Worm (Caenorhabditis elegans) whole organism, L1 larva: ENCODE measurements around the gene F59B10.2.
A peak's percentile ranks its signal among the peaks of the same experiment; 100 is the strongest.

Source experiments
- C04F5.9 ChIP-seq: sonication (generic microtip); optimal IDR thresholded peaks from 2 replicates; lab custom pipeline; 2016; ENCODE audit warnings: missing genetic modification characterization, missing compliant biosample characterization
- F16B12.6 ChIP-seq: fragments of 150-350 bp; optimal IDR thresholded peaks from 2 replicates; lab custom pipeline; 2014; ENCODE audit warnings: missing biosample characterization, missing genetic modification characterization
- aly-2 ChIP-seq: fragments of 150-350 bp; optimal IDR thresholded peaks from 2 replicates; lab custom pipeline; 2014; ENCODE audit warnings: missing biosample characterization, missing genetic modification characterization
- ceh-82 ChIP-seq, 3 experiments: fragments of 150-350 bp in 1 of 3; sonication (generic microtip) in 2 of 3; optimal IDR thresholded peaks; 2 replicates each; lab custom pipeline; 2014 to 2017; ENCODE audit warnings: missing biosample characterization in 3 of 3, missing genetic modification characterization in 3 of 3
- ceh-88 ChIP-seq: fragments of 200-800 bp; sonication (Bioruptor generic); IDR thresholded peaks from 2 replicates; pipeline ENCODE4 v1.3.6; 2022; ENCODE audit warnings: missing genetic modification characterization, missing compliant biosample characterization
- dsc-1 ChIP-seq: sonication (generic microtip); optimal IDR thresholded peaks from 2 replicates; lab custom pipeline; 2016; ENCODE audit warnings: mild to moderate bottlenecking, missing genetic modification characterization, missing compliant biosample characterization
- efl-1 ChIP-seq, 4 experiments: fragments of 150-350 bp; optimal IDR thresholded peaks in 3 of 4; peaks in 1 of 4; 1 replicate in 1 of 4; 2 replicates in 3 of 4; lab custom pipeline; 2014; ENCODE audit warnings: missing biosample characterization in 2 of 4, missing genetic modification characterization in 2 of 4, missing genetic modification reagents in 2 of 4
- elt-2 ChIP-seq: sonication (generic microtip); optimal IDR thresholded peaks from 2 replicates; lab custom pipeline; 2016; ENCODE audit warnings: missing genetic modification characterization, mild to moderate bottlenecking, inconsistent platforms, missing compliant biosample characterization, missing genetic modification reagents
- elt-3 ChIP-seq, 6 experiments: fragments of 150-350 bp in 1 of 6; sonication (generic microtip); optimal IDR thresholded peaks; 2 replicates each; lab custom pipeline; 2017 to 2018; ENCODE audit warnings: missing biosample characterization in 6 of 6, missing genetic modification characterization in 6 of 6, inconsistent platforms in 1 of 6
- fkh-8 ChIP-seq: sonication (generic microtip); optimal IDR thresholded peaks from 2 replicates; lab custom pipeline; 2016; ENCODE audit warnings: mild to moderate bottlenecking, missing genetic modification characterization, missing compliant biosample characterization
- grh-1 ChIP-seq: fragments of 200-800 bp; sonication (Bioruptor generic); IDR thresholded peaks from 2 replicates; pipeline ENCODE4 v1.3.6; 2022; ENCODE audit warnings: missing genetic modification reagents, missing genetic modification characterization, missing compliant biosample characterization
- hpl-2 ChIP-seq: fragments of 150-350 bp; optimal IDR thresholded peaks from 2 replicates; lab custom pipeline; 2014; ENCODE audit warnings: missing biosample characterization, missing genetic modification reagents, missing genetic modification characterization
- irx-1 ChIP-seq: sonication (generic microtip); optimal IDR thresholded peaks from 2 replicates; lab custom pipeline; 2016; ENCODE audit warnings: missing genetic modification characterization, missing compliant biosample characterization
- isw-1 ChIP-seq: fragments of 200-800 bp; sonication (Bioruptor generic); IDR thresholded peaks from 2 replicates; pipeline ENCODE4 v1.3.6; 2022; ENCODE audit warnings: missing genetic modification characterization, missing compliant biosample characterization
- lir-3 ChIP-seq: sonication (generic microtip); optimal IDR thresholded peaks from 2 replicates; lab custom pipeline; 2016; ENCODE audit warnings: mild to moderate bottlenecking, missing genetic modification characterization, moderate library complexity, missing compliant biosample characterization; ENCODE audit not compliant: poor library complexity
- lsy-2 ChIP-seq, 2 experiments: fragments of 150-350 bp; optimal IDR thresholded peaks; 2 replicates each; lab custom pipeline; 2014; ENCODE audit warnings: missing biosample characterization in 2 of 2, missing genetic modification characterization in 2 of 2
- mef-2 ChIP-seq: fragments of 150-350 bp; optimal IDR thresholded peaks from 2 replicates; lab custom pipeline; 2014; ENCODE audit warnings: missing biosample characterization, missing genetic modification characterization
- nhr-11 ChIP-seq: fragments of 150-350 bp; optimal IDR thresholded peaks from 2 replicates; lab custom pipeline; 2014; ENCODE audit warnings: missing biosample characterization, missing genetic modification characterization
- nhr-19 ChIP-seq: fragments of 200-800 bp; sonication (Bioruptor generic); conservative IDR thresholded peaks from 2 replicates; pipeline ENCODE4 v1.3.6; 2022; ENCODE audit warnings: missing genetic modification characterization, missing compliant biosample characterization
- nhr-71 ChIP-seq: sonication (generic microtip); optimal IDR thresholded peaks from 2 replicates; lab custom pipeline; 2016; ENCODE audit warnings: mild to moderate bottlenecking, missing genetic modification characterization, moderate library complexity, missing compliant biosample characterization
- nhr-84 ChIP-seq: sonication (generic microtip); optimal IDR thresholded peaks from 2 replicates; lab custom pipeline; 2017; ENCODE audit warnings: missing biosample characterization, missing genetic modification characterization
- nhr-85 ChIP-seq: sonication (generic microtip); peaks from one replicate; lab custom pipeline; 2016; ENCODE audit warnings: missing genetic modification characterization, inconsistent platforms, missing compliant biosample characterization
- snu-23 ChIP-seq: sonication (generic microtip); optimal IDR thresholded peaks from 2 replicates; lab custom pipeline; 2016; ENCODE audit warnings: missing genetic modification characterization, missing compliant biosample characterization
- sptf-1 ChIP-seq: fragments of 150-350 bp; optimal IDR thresholded peaks from 2 replicates; lab custom pipeline; 2014; ENCODE audit warnings: missing biosample characterization, missing genetic modification characterization
- swsn-7 ChIP-seq: sonication (generic microtip); optimal IDR thresholded peaks from 2 replicates; lab custom pipeline; 2016; ENCODE audit warnings: missing genetic modification characterization, missing compliant biosample characterization
- unc-130 ChIP-seq: fragments of 150-350 bp; optimal IDR thresholded peaks from 2 replicates; lab custom pipeline; 2017; ENCODE audit warnings: missing biosample characterization, missing genetic modification characterization, inconsistent platforms
- unc-30 ChIP-seq: sonication (generic microtip); optimal IDR thresholded peaks from 2 replicates; lab custom pipeline; 2017; ENCODE audit warnings: missing biosample characterization, missing genetic modification characterization
- unc-86 ChIP-seq: sonication (generic microtip); optimal IDR thresholded peaks from 2 replicates; lab custom pipeline; 2016; ENCODE audit warnings: missing genetic modification characterization, missing compliant biosample characterization
- unc-98 ChIP-seq: fragments of 200-800 bp; sonication (Bioruptor generic); IDR thresholded peaks from 2 replicates; pipeline ENCODE4 v1.3.6; 2022; ENCODE audit warnings: missing genetic modification characterization, missing compliant biosample characterization
- vab-15 ChIP-seq: sonication (generic microtip); optimal IDR thresholded peaks from 2 replicates; lab custom pipeline; 2017; ENCODE audit warnings: missing genotype, mild to moderate bottlenecking, missing genetic modification characterization, missing compliant biosample characterization
- zag-1 ChIP-seq: fragments of 150-350 bp; optimal IDR thresholded peaks from 2 replicates; lab custom pipeline; 2014; ENCODE audit warnings: missing biosample characterization, missing genetic modification characterization
- zip-4 ChIP-seq: fragments of 200-800 bp; sonication (Bioruptor generic); optimal IDR thresholded peaks from 2 replicates; lab custom pipeline; 2018; ENCODE audit warnings: mild to moderate bottlenecking, missing genetic modification characterization, moderate library complexity, missing compliant biosample characterization
- ztf-4 ChIP-seq: fragments of 150-350 bp; optimal IDR thresholded peaks from 2 replicates; lab custom pipeline; 2014; ENCODE audit warnings: missing biosample characterization, missing genetic modification characterization

F59B10.2 gene

DNA sequence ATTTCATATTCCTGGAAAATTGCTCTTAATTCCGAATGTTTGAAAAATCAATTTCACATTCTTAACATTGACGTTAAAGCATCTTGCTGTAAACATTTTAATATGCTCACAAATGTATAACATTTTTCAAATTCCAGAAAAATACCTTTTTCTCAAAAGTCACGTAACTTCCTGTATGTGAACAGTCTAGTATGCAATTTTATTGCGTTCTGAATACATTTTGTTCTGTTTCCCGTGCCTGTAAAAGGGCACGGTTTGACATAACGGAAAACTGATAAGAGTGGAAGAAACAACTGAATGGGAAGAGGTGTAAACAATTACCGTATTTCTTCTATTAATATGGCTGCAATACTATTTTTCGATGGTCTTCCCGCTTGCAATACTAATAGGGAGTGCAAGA, 26.7 kb downstream of the F59B10.2 start:
- no peak for TF ChIP-seq lir-3
- no peak for TF ChIP-seq nhr-71 (tag; lab: Kevin White, UChicago)
- TF ChIP-seq zag-1 (tag; lab: Kevin White, UChicago) = no peak
- TF ChIP-seq nhr-11 (tag; lab: Kevin White, UChicago) = no peak
- no peak for TF ChIP-seq irx-1 (tag; lab: Kevin White, UChicago)
- TF ChIP-seq vab-15 (tag; lab: Kevin White, UChicago) = no peak
- no peak for TF ChIP-seq sptf-1 (tag; lab: Kevin White, UChicago)
- TF ChIP-seq ceh-88 (GFP tag; lab: Robert Waterston, UW) = no peak
- no peak for TF ChIP-seq elt-2 (tag; lab: Kevin White, UChicago)
- TF ChIP-seq mef-2 (tag; lab: Kevin White, UChicago) = no peak
- no peak for TF ChIP-seq F16B12.6 (tag; lab: Kevin White, UChicago)
- TF ChIP-seq unc-86 (tag; lab: Kevin White, UChicago) = no peak
- TF ChIP-seq isw-1 (GFP tag; lab: Robert Waterston, UW) = no peak
- TF ChIP-seq ceh-82 (tag; optimal IDR thresholded peaks at IDR 0.05; lab: Kevin White, UChicago) = no peak
- no peak for TF ChIP-seq grh-1
- no peak for TF ChIP-seq unc-130 (tag; lab: Kevin White, UChicago)
- TF ChIP-seq nhr-85 = no peak
- TF ChIP-seq, all 84 proteins: peak for 0

DNA sequence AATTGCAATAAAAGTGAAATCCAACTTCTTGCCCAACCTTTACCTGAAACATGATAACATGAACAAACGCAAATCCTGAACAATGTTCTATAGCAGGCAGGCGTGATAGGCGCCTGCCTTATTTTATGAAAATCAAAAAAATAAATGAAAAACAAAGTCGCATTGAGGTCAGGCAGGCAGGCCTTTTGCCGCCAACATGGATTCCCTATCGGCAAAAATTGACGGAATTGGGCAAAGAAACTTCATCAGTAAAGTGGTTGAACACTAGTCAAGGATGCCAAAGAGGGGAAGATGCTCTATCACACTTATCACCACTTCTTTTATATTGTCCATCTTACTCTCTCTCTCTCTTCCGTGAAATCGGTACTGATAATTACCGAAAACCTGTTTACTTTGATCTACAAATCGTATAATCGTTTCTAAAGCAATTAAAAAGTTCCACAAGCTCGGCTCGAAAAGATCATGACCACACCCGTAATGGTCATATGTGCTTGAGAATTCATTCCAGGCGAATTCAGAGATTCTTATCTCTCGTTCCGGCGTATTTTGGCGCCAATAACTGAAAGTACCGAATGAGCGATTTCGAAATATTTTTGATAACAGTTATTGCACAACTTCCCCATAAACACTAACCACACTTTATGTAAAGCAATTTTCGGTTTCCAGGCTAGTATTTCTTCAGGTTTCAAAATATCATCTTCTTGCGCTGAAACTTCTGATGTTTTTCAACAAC, 27.7 kb downstream of the F59B10.2 start, which contains the start of the genes clec-60 and ZK666.11:
TSS of gene clec-60 (minus strand) at position 51 of the 733 bp plus-strand sequence.
TSS of gene ZK666.11 (plus strand) at position 699 of the 733 bp plus-strand sequence.
- TF ChIP-seq ceh-82 (tag; optimal IDR thresholded peaks at IDR 0.05; lab: Kevin White, UChicago) (no peak), nhr-84 (tag; lab: Kevin White, UChicago) (no peak), fkh-8 (tag; lab: Kevin White, UChicago) (no peak), elt-3 (tag; optimal IDR thresholded peaks at IDR 0.05; lab: Kevin White, UChicago) (no peak), unc-30 (tag; lab: Kevin White, UChicago) (no peak), unc-98 (GFP tag; lab: Robert Waterston, UW) (no peak), nhr-71 (tag; lab: Kevin White, UChicago) (no peak), nhr-85 (peak; percentile 21), dsc-1 (tag; lab: Kevin White, UChicago) (no peak), swsn-7 (tag; lab: Kevin White, UChicago) (no peak), efl-1 (optimal IDR thresholded peaks at IDR 0.05; lab: Kevin White, UChicago) (no peak), efl-1 (GFP tag; optimal IDR thresholded peaks at IDR 0.05 in 1 of 2; lab: Kevin White, UChicago) (peak in 1 of 2 experiments; percentile 56)
- TF ChIP-seq, all 84 proteins: peak for 2

DNA sequence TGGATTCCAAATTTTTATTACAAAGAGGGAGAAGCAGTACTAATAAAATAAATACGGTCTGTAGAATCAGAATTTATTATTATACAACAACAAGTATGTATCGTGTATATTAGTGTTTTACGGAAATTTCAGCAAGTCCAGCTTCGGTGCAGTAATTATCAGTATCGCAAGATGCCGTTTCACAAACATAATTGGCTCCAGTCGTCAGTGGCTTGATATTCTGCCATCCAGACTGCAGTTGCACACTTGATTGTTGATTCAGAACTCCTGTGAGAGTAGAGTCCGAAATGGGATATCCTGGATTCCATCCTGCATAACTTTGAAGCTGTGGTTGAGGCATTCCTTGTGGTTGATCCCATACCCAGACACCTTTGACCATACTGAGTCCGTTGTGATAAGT, 29.6 kb downstream of the F59B10.2 start:
- no peak for TF ChIP-seq fkh-8 (tag; lab: Kevin White, UChicago)
- TF ChIP-seq snu-23 = no peak
- TF ChIP-seq lsy-2 (tag; optimal IDR thresholded peaks at IDR 0.05; lab: Kevin White, UChicago) = no peak

ce11 chrII:10479348-10479747, 30.3 kb downstream of the F59B10.2 start, which contains the start of gene clec-59:
TSS of gene clec-59 (minus strand) at chrII:10479448.
- TF ChIP-seq F16B12.6 (tag; lab: Kevin White, UChicago) (no peak), nhr-19 (no peak), vab-15 (tag; lab: Kevin White, UChicago) (no peak), C04F5.9 (tag; lab: Kevin White, UChicago) (no peak), zip-4 (GFP tag; lab: Kevin White, UChicago) (no peak), snu-23 (no peak), mef-2 (tag; lab: Kevin White, UChicago) (no peak), hpl-2 (GFP tag; lab: Kevin White, UChicago) (no peak), unc-130 (tag; lab: Kevin White, UChicago) (no peak), aly-2 (tag; lab: Kevin White, UChicago) (no peak), ztf-4 (tag; lab: Kevin White, UChicago) (no peak), fkh-8 (tag; lab: Kevin White, UChicago) (no peak)
